Fruit fly (Drosophila melanogaster) whole organism, embryonic: Measurements from ENCODE around the gene CG11912.

ENCODE experiments used
- Abd-B ChIP-seq: fragments of 200-800 bp; sonication (Bioruptor generic); optimal IDR thresholded peaks from 2 replicates; lab custom pipeline; 2018; ENCODE audit warnings: missing biosample characterization, mild to moderate bottlenecking, missing genetic modification characterization, moderate library complexity
- Atf3 ChIP-seq: fragments of 200-800 bp; sonication (Bioruptor generic); optimal IDR thresholded peaks from 3 replicates; lab custom pipeline; 2016; ENCODE audit warnings: missing biosample characterization, missing genetic modification characterization
- C15 ChIP-seq: fragments of 200-800 bp; sonication (Bioruptor generic); IDR thresholded peaks from 3 replicates; pipeline ENCODE4 v1.3.6; 2022; ENCODE audit warnings: missing biosample characterization, missing genetic modification characterization
- CG1024 ChIP-seq: fragments of 200-800 bp; sonication (Bioruptor generic); IDR thresholded peaks from 2 replicates; pipeline ENCODE4 v1.3.6; 2022; ENCODE audit warnings: missing biosample characterization, missing genetic modification characterization
- CG10267 ChIP-seq: fragments of 200-800 bp; sonication (Bioruptor generic); optimal IDR thresholded peaks from 2 replicates; lab custom pipeline; 2018; ENCODE audit warnings: missing biosample characterization, mild to moderate bottlenecking, missing genetic modification characterization, moderate library complexity
- CG11085 ChIP-seq: fragments of 200-800 bp; sonication (Bioruptor generic); IDR thresholded peaks from 2 replicates; pipeline ENCODE4 v1.3.6; 2022; ENCODE audit warnings: missing biosample characterization, missing genetic modification characterization
- CG11560 ChIP-seq: fragments of 200-800 bp; sonication (Bioruptor generic); IDR thresholded peaks from 3 replicates; pipeline ENCODE4 v1.3.6; 2022; ENCODE audit warnings: missing biosample characterization, missing genetic modification characterization
- CG12155 ChIP-seq: fragments of 200-800 bp; sonication (Bioruptor generic); optimal IDR thresholded peaks from 3 replicates; lab custom pipeline; 2016; ENCODE audit warnings: missing biosample characterization, missing genetic modification characterization
- CG12942 ChIP-seq: fragments of 200-800 bp; sonication (Bioruptor generic); optimal IDR thresholded peaks from 3 replicates; lab custom pipeline; 2016; ENCODE audit warnings: missing biosample characterization, missing genetic modification characterization
- CG14667 ChIP-seq: fragments of 200-800 bp; sonication (Bioruptor generic); IDR thresholded peaks from 2 replicates; pipeline ENCODE4 v1.3.6; 2022; ENCODE audit warnings: missing biosample characterization, missing genetic modification characterization
- CG14965 ChIP-seq: fragments of 200-800 bp; sonication (Bioruptor generic); optimal IDR thresholded peaks from 2 replicates; lab custom pipeline; 2016; ENCODE audit warnings: missing biosample characterization, missing genetic modification characterization, borderline replicate concordance
- CG2875 ChIP-seq: fragments of 200-800 bp; sonication (Bioruptor generic); optimal IDR thresholded peaks from 2 replicates; lab custom pipeline; 2017; ENCODE audit warnings: missing biosample characterization, mild to moderate bottlenecking, missing genetic modification characterization, missing genetic modification reagents
- CG31365 ChIP-seq: fragments of 200-800 bp; sonication (Bioruptor generic); optimal IDR thresholded peaks from 2 replicates; lab custom pipeline; 2018; ENCODE audit warnings: missing biosample characterization, mild to moderate bottlenecking, missing genetic modification characterization
- CG32767 ChIP-seq: fragments of 200-800 bp; sonication (Bioruptor generic); IDR thresholded peaks from 2 replicates; pipeline ENCODE4 v1.3.6; 2022; ENCODE audit warnings: missing biosample characterization, missing genetic modification characterization
- CG3281 ChIP-seq: fragments of 200-800 bp; sonication (Bioruptor generic); optimal IDR thresholded peaks from 3 replicates; lab custom pipeline; 2017; ENCODE audit warnings: missing biosample characterization, mild to moderate bottlenecking, missing genetic modification characterization
- CG4854 ChIP-seq: fragments of 200-800 bp; sonication (Bioruptor generic); optimal IDR thresholded peaks from 2 replicates; lab custom pipeline; 2016; ENCODE audit warnings: missing biosample characterization, missing genetic modification characterization, inconsistent platforms
- CG6254 ChIP-seq: fragments of 200-800 bp; sonication (Bioruptor generic); optimal IDR thresholded peaks from 3 replicates; lab custom pipeline; 2017; ENCODE audit warnings: mild to moderate bottlenecking, missing biosample characterization, missing genetic modification reagents, missing genetic modification characterization
- CG6272 ChIP-seq: fragments of 200-800 bp; sonication (Bioruptor generic); IDR thresholded peaks from 2 replicates; pipeline ENCODE4 v1.3.6; 2022; ENCODE audit warnings: missing biosample characterization, missing genetic modification characterization
- CG6654 ChIP-seq: fragments of 200-800 bp; sonication (Bioruptor generic); optimal IDR thresholded peaks from 2 replicates; lab custom pipeline; 2017; ENCODE audit warnings: missing biosample characterization, mild to moderate bottlenecking, missing genetic modification characterization
- CG6854 ChIP-seq: fragments of 200-800 bp; sonication (Bioruptor generic); optimal IDR thresholded peaks from 3 replicates; lab custom pipeline; 2017; ENCODE audit warnings: missing biosample characterization, mild to moderate bottlenecking, missing genetic modification characterization
- CG8924 ChIP-seq: fragments of 200-800 bp; optimal IDR thresholded peaks from 3 replicates; lab custom pipeline; 2019; ENCODE audit warnings: missing biosample characterization, mild to moderate bottlenecking, missing genetic modification characterization, moderate library complexity
- CG9727 ChIP-seq: fragments of 200-800 bp; sonication (Bioruptor generic); optimal IDR thresholded peaks from 3 replicates; lab custom pipeline; 2017; ENCODE audit warnings: missing biosample characterization, mild to moderate bottlenecking, missing genetic modification characterization
- H15 ChIP-seq: fragments of 200-800 bp; sonication (Bioruptor generic); IDR thresholded peaks from 3 replicates; pipeline ENCODE4 v1.3.6; 2022; ENCODE audit warnings: missing biosample characterization, missing genetic modification characterization
- Hsf ChIP-seq: fragments of 200-800 bp; sonication (Bioruptor generic); optimal IDR thresholded peaks from 3 replicates; lab custom pipeline; 2016; ENCODE audit warnings: missing biosample characterization, missing genetic modification characterization
- Jarid2 ChIP-seq: fragments of 200-800 bp; sonication (Bioruptor generic); optimal IDR thresholded peaks from 3 replicates; lab custom pipeline; 2017; ENCODE audit warnings: mild to moderate bottlenecking, missing biosample characterization, missing genetic modification reagents, missing genetic modification characterization
- Mes4 ChIP-seq: fragments of 200-800 bp; sonication (Bioruptor generic); optimal IDR thresholded peaks from 2 replicates; lab custom pipeline; 2016; ENCODE audit warnings: missing biosample characterization, missing genetic modification characterization
- NfI ChIP-seq: fragments of 200-800 bp; sonication (Bioruptor generic); optimal IDR thresholded peaks from 3 replicates; lab custom pipeline; 2018; ENCODE audit warnings: missing biosample characterization, mild to moderate bottlenecking, missing genetic modification characterization, moderate library complexity
- Oaz ChIP-seq: fragments of 200-800 bp; sonication (Bioruptor generic); IDR thresholded peaks from 2 replicates; pipeline ENCODE4 v1.3.6; 2022; ENCODE audit warnings: missing biosample characterization, missing genetic modification characterization
- PHDP ChIP-seq: fragments of 200-800 bp; sonication (Bioruptor generic); optimal IDR thresholded peaks from 3 replicates; lab custom pipeline; 2018; ENCODE audit warnings: missing biosample characterization, mild to moderate bottlenecking, missing genetic modification characterization, moderate library complexity
- Six4 ChIP-seq: fragments of 200-800 bp; sonication (Bioruptor generic); optimal IDR thresholded peaks from 2 replicates; lab custom pipeline; 2016; ENCODE audit warnings: missing biosample characterization, missing genetic modification characterization
- amos ChIP-seq: fragments of 200-800 bp; sonication (Bioruptor generic); IDR thresholded peaks from 2 replicates; pipeline ENCODE4 v1.3.6; 2022; ENCODE audit warnings: missing biosample characterization, missing genetic modification characterization; ENCODE audit not compliant: partially characterized antibody
- ash1 ChIP-seq: fragments of 200-800 bp; sonication (Bioruptor generic); optimal IDR thresholded peaks from 2 replicates; lab custom pipeline; 2018; ENCODE audit warnings: missing biosample characterization, mild to moderate bottlenecking, missing genetic modification characterization
- bbx ChIP-seq: fragments of 200-800 bp; sonication (Bioruptor generic); IDR thresholded peaks from 2 replicates; pipeline ENCODE4 v1.3.6; 2022; ENCODE audit warnings: missing biosample characterization, missing genetic modification characterization; ENCODE audit not compliant: partially characterized antibody
- cg ChIP-seq: fragments of 200-800 bp; sonication (Bioruptor generic); optimal IDR thresholded peaks from 3 replicates; lab custom pipeline; 2019; ENCODE audit warnings: missing biosample characterization, mild to moderate bottlenecking, missing genetic modification characterization, moderate library complexity
- ci ChIP-seq: fragments of 200-800 bp; sonication (Bioruptor generic); IDR thresholded peaks from 3 replicates; pipeline ENCODE4 v1.3.6; 2022; ENCODE audit warnings: missing biosample characterization, missing genetic modification characterization
- cwo ChIP-seq: fragments of 200-800 bp; sonication (Bioruptor generic); optimal IDR thresholded peaks from 3 replicates; lab custom pipeline; 2017; ENCODE audit warnings: missing biosample characterization, missing genetic modification characterization, mild to moderate bottlenecking, moderate library complexity, missing genetic modification reagents
- dm ChIP-seq: fragments of 200-800 bp; sonication (Bioruptor generic); optimal IDR thresholded peaks from 3 replicates; lab custom pipeline; 2016; ENCODE audit warnings: missing biosample characterization, missing genetic modification characterization
- dpn ChIP-seq, 2 experiments: fragments of 200-800 bp; sonication (Bioruptor generic); optimal IDR thresholded peaks; 3 replicates each; lab custom pipeline; 2016; ENCODE audit warnings: missing biosample characterization in 2 of 2, missing genetic modification characterization in 2 of 2
- dysf ChIP-seq: fragments of 200-800 bp; sonication (Bioruptor generic); IDR thresholded peaks from 3 replicates; pipeline ENCODE4 v1.3.6; 2022; ENCODE audit warnings: missing biosample characterization, missing genetic modification characterization
- grn ChIP-seq: fragments of 200-800 bp; sonication (Bioruptor generic); optimal IDR thresholded peaks from 3 replicates; lab custom pipeline; 2017; ENCODE audit warnings: missing biosample characterization, missing genetic modification characterization
- gsb ChIP-seq: fragments of 200-800 bp; sonication (Bioruptor generic); IDR thresholded peaks from 2 replicates; pipeline ENCODE4 v1.3.6; 2022; ENCODE audit warnings: missing biosample characterization, missing genetic modification characterization
- jigr1 ChIP-seq: fragments of 200-800 bp; sonication (Bioruptor generic); IDR thresholded peaks from 3 replicates; pipeline ENCODE4 v1.3.6; 2022; ENCODE audit warnings: missing biosample characterization, missing genetic modification characterization
- kay ChIP-seq: fragments of 200-800 bp; sonication (Bioruptor generic); optimal IDR thresholded peaks from 2 replicates; lab custom pipeline; 2016; ENCODE audit warnings: missing biosample characterization, missing genetic modification characterization
- pum ChIP-seq: fragments of 200-800 bp; sonication (Bioruptor generic); optimal IDR thresholded peaks from 2 replicates; lab custom pipeline; 2016; ENCODE audit warnings: missing biosample characterization, missing genetic modification characterization
- run ChIP-seq: fragments of 200-800 bp; sonication (Bioruptor generic); optimal IDR thresholded peaks from 3 replicates; lab custom pipeline; 2018; ENCODE audit warnings: missing biosample characterization, mild to moderate bottlenecking, missing genetic modification characterization
- sr ChIP-seq: fragments of 200-800 bp; sonication (Bioruptor generic); IDR thresholded peaks from 3 replicates; pipeline ENCODE4 v1.3.6; 2022; ENCODE audit warnings: missing biosample characterization, missing genetic modification characterization
- sug ChIP-seq: fragments of 200-800 bp; optimal IDR thresholded peaks from 2 replicates; lab custom pipeline; 2019; ENCODE audit warnings: missing biosample characterization, mild to moderate bottlenecking, missing genetic modification characterization, moderate library complexity
- tgo ChIP-seq: fragments of 200-800 bp; sonication (Bioruptor generic); IDR thresholded peaks from 3 replicates; pipeline ENCODE4 v1.3.6; 2022; ENCODE audit warnings: missing biosample characterization, missing genetic modification characterization

Gene CG11912

DNA sequence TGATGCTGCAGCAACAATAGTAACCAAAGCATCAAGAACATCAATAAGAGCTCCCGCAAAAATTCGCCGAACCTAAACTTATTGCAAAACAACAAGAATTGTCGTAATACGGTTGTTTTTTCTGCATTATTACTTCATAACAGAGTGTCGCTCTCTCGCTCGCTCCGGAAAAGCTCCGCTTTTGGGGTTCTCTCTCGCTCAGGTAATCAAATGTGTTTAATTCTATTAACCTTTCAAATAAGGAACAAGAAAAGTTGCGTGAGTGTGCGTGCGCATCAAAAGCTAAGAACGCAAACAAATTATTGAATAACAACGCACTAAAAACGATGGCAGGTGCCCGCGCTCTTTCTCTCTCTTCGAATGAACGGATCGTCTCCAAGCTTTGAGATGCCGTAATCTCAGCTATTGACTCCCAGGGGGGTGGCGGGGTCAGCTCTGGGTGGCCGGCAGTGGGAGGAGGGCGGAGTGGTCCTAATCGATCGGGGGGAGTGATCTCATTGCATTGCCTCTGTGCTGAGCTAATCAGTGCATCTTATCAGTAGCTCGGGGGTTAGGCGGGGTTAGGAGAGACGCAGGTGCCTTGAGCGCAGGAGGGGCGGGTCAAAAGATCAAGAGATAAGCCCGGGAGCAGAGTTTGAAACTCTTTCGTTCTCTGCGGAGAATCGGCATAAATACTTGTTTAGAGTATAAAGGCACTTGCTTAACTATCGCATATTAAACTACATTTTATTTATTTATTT, 12.7 kb downstream of the CG11912 start (continued):
- TF ChIP-seq ci (GFP tag; lab: Robert Waterston, UW), result peak; percentile 44; the same call in 2 of the 3 replicates
- no peak for TF ChIP-seq CG12155 (GFP tag; lab: Kevin White, UChicago)
- TF ChIP-seq cg (GFP tag; lab: Kevin White, UChicago), result peak; percentile 18

DNA sequence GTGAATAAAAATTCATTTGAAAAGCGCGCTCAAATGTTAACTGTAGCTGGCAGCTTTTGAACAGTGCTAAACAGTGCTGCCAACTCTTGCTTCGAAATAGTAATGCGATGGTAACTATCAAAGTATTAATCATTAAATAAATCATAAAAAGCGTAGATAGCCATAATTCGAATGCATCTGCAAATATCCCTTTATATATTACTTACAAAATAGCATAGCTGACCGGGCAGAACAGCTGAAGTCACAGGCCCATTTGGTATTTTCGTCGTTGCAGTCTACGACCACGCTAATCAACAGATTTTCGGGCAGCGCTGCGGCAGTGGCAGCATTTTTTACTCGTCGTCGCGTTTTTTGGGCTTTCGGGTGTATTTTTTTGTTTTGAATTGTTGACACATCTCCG, 13.4 kb downstream of the CG11912 start, which contains the start of gene Plc21C:
Gene Plc21C (plus strand): TSS at position 290 of the 400 bp plus-strand sequence.
- TF ChIP-seq tgo (0 out of 3 replicates have a peak, but pooled peaks have one; percentile 23), sr (GFP tag; lab: Robert Waterston, UW) (no peak), CG12942 (GFP tag; lab: Kevin White, UChicago) (peak; percentile 13), run (tag; lab: Kevin White, UChicago) (peak; percentile 40), CG31365 (no peak), grn (peak; percentile 48), CG6272 (GFP tag; lab: Robert Waterston, UW) (no peak), dpn (GFP tag; optimal IDR thresholded peaks at IDR 0.05; lab: Kevin White, UChicago) (peak; percentile 51 to 57), CG32767 (GFP tag; lab: Robert Waterston, UW) (no peak), CG6254 (GFP tag; lab: Kevin White, UChicago) (no peak), pum (peak; percentile 20), Abd-B (GFP tag; lab: Kevin White, UChicago) (peak; percentile 49), Hsf (peak; percentile 63), CG3281 (GFP tag; lab: Kevin White, UChicago) (peak; percentile 11), CG10267 (tag; lab: Kevin White, UChicago) (peak; percentile 74), CG14667 (GFP tag; lab: Robert Waterston, UW) (no peak), CG9727 (GFP tag; lab: Kevin White, UChicago) (peak; percentile 61), Jarid2 (GFP tag; lab: Kevin White, UChicago) (peak; percentile 16), Six4 (GFP tag; lab: Kevin White, UChicago) (no peak), CG1024 (no peak), Oaz (GFP tag; lab: Robert Waterston, UW) (no peak), gsb (GFP tag; lab: Robert Waterston, UW) (no peak), kay (GFP tag; lab: Kevin White, UChicago) (peak; percentile 21), Atf3 (no peak), cwo (GFP tag; lab: Kevin White, UChicago) (peak; percentile 23), CG4854 (peak; percentile 71), ash1 (no peak), CG11085 (GFP tag; lab: Robert Waterston, UW) (peak; percentile 56; the same call in 1 of the 2 replicates), CG14965 (GFP tag; lab: Kevin White, UChicago) (no peak), dysf (GFP tag; lab: Robert Waterston, UW) (no peak; the same call in 2 of the 3 replicates), Mes4 (no peak), CG2875 (GFP tag; lab: Kevin White, UChicago) (no peak), CG6854 (GFP tag; lab: Kevin White, UChicago) (peak; percentile 4), CG11560 (tag; lab: Robert Waterston, UW) (peak; percentile 33; the same call in 1 of the 3 replicates), jigr1 (no peak), dm (GFP tag; lab: Kevin White, UChicago) (peak; percentile 62), CG6654 (no peak), bbx (GFP tag; lab: Robert Waterston, UW) (no peak), C15 (GFP tag; lab: Robert Waterston, UW) (no peak), amos (GFP tag; lab: Robert Waterston, UW) (peak; percentile 31; the same call in 1 of the 2 replicates), CG8924 (tag; lab: Kevin White, UChicago) (peak; percentile 43), PHDP (tag; lab: Kevin White, UChicago) (peak; percentile 59), NfI (no peak), sug (tag; lab: Kevin White, UChicago) (peak; percentile 71), H15 (no peak)
